Worm (Caenorhabditis elegans): ENCODE results near the gene nlp-5.

The nlp-5 gene

DNA sequence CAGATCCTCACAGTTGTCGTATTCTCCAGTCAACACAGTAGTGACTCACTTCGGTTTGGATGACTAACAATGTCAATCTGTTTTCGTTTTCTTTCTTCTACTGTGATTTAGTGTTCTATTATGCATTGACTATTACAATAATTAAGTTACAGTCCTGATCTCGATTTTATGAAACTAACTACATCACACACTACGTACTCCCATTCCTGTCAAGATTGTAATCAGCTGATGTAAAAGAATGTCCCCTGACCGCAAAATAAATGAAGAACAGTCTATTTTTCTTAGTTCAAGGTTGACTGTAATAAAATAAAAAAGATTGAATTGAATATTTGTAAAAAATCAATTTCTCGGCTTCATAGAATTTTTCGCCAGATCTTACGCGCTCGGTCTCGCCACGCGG lies 12.9 kb upstream of the nlp-5 start:
- TF ChIP-seq lin-11 (tag; optimal IDR thresholded peaks at IDR 0.05) = no peak
- TF ChIP-seq ceh-24 (tag; optimal IDR thresholded peaks at IDR 0.05) = no peak
- no peak for TF ChIP-seq ceh-2 (tag; optimal IDR thresholded peaks at IDR 0.05)
- no peak for TF ChIP-seq unc-55 (GFP tag; optimal IDR thresholded peaks at IDR 0.05)
- TF ChIP-seq sox-4 (tag; optimal IDR thresholded peaks at IDR 0.05) = no peak
- TF ChIP-seq K02D7.2 (tag; optimal IDR thresholded peaks at IDR 0.05) = no peak
- no peak for TF ChIP-seq pqm-1 (tag; optimal IDR thresholded peaks at IDR 0.05)
- no peak for TF ChIP-seq fax-1 (tag; optimal IDR thresholded peaks at IDR 0.05)
- TF ChIP-seq ceh-9 (tag; optimal IDR thresholded peaks at IDR 0.05) = no peak
- TF ChIP-seq rnt-1 (tag; optimal IDR thresholded peaks at IDR 0.05) = no peak
- no peak for TF ChIP-seq tbx-2 (tag; optimal IDR thresholded peaks at IDR 0.05)
- TF ChIP-seq ceh-48 (tag; optimal IDR thresholded peaks at IDR 0.05) = no peak
- TF ChIP-seq gmeb-2 (tag; optimal IDR thresholded peaks at IDR 0.05) = no peak
- TF ChIP-seq nfya-1 (tag; optimal IDR thresholded peaks at IDR 0.05) = no peak
- no peak for TF ChIP-seq hlh-13 (GFP tag; optimal IDR thresholded peaks at IDR 0.05)
- TF ChIP-seq ceh-14 (tag; optimal IDR thresholded peaks at IDR 0.05) = no peak
- TF ChIP-seq T23F11.4 (GFP tag; optimal IDR thresholded peaks at IDR 0.05) = no peak
- no peak for TF ChIP-seq pha-4 (tag; optimal IDR thresholded peaks at IDR 0.05)
- TF ChIP-seq ceh-45 (GFP tag; IDR thresholded peaks at IDR 0.05) = no peak

- TF ChIP-seq ceh-18 (tag; optimal IDR thresholded peaks at IDR 0.05) = no peak
- TF ChIP-seq odd-2 (tag; optimal IDR thresholded peaks at IDR 0.05) = no peak
- no peak for TF ChIP-seq che-1 (tag; optimal IDR thresholded peaks at IDR 0.05)
These were observed 12.3 kb upstream of the nlp-5 start for ce11 chrII:8225914-8226313.

- TF ChIP-seq pros-1 (tag; optimal IDR thresholded peaks at IDR 0.05) = no peak
- peak; percentile 83 for TF ChIP-seq elt-2 (tag; optimal IDR thresholded peaks at IDR 0.05)
These were observed 11.8 kb upstream of the nlp-5 start for ce11 chrII:8226475-8226874.

- TF ChIP-seq ceh-30 (tag; optimal IDR thresholded peaks at IDR 0.05) (no peak), sox-2 (GFP tag; IDR thresholded peaks at IDR 0.05) (no peak), dve-1 (tag; optimal IDR thresholded peaks at IDR 0.05) (no peak), lim-6 (tag; optimal IDR thresholded peaks at IDR 0.05) (no peak), hlh-13 (GFP tag; optimal IDR thresholded peaks at IDR 0.05) (no peak), madf-2 (tag; optimal IDR thresholded peaks at IDR 0.05) (no peak), ceh-22 (tag; optimal IDR thresholded peaks at IDR 0.05) (no peak), ceh-24 (tag; optimal IDR thresholded peaks at IDR 0.05) (no peak), F13H6.1 (tag; optimal IDR thresholded peaks at IDR 0.05) (no peak), npax-4 (tag; optimal IDR thresholded peaks at IDR 0.05) (no peak), dmd-4 (tag; optimal IDR thresholded peaks at IDR 0.05; ENCODE audit: borderline replicate concordance) (no peak), sox-4 (tag; optimal IDR thresholded peaks at IDR 0.05) (no peak), unc-3 (GFP tag; conservative IDR thresholded peaks at IDR 0.05) (no peak), unc-3 (tag; optimal IDR thresholded peaks at IDR 0.05) (no peak), ref-2 (tag; optimal IDR thresholded peaks at IDR 0.05) (no peak), T23F11.4 (GFP tag; optimal IDR thresholded peaks at IDR 0.05) (no peak), ceh-6 (GFP tag; optimal IDR thresholded peaks at IDR 0.05) (no peak), unc-55 (GFP tag; optimal IDR thresholded peaks at IDR 0.05) (no peak)
These were observed 7.3 kb upstream of the nlp-5 start, which contains the start of gene M110.9 for ce11 chrII:8230976-8231375. TSS of gene M110.9 (plus strand) at chrII:8231276.

ce11 chrII:8232489-8232888 lies 5.8 kb upstream of the nlp-5 start, which contains the start of gene M110.7:
TSS of gene M110.7 (plus strand) at chrII:8232789.
- TF ChIP-seq fax-1 (tag; optimal IDR thresholded peaks at IDR 0.05) (no peak), ceh-2 (tag; optimal IDR thresholded peaks at IDR 0.05) (no peak), dmd-4 (tag; optimal IDR thresholded peaks at IDR 0.05; ENCODE audit: borderline replicate concordance) (no peak), pqm-1 (tag; optimal IDR thresholded peaks at IDR 0.05) (no peak), C38D4.7 (GFP tag; optimal IDR thresholded peaks at IDR 0.05) (no peak), syd-9 (tag; optimal IDR thresholded peaks at IDR 0.05) (no peak), madf-2 (tag; optimal IDR thresholded peaks at IDR 0.05) (no peak), lim-6 (tag; optimal IDR thresholded peaks at IDR 0.05) (no peak), ceh-34 (tag; optimal IDR thresholded peaks at IDR 0.05) (no peak)

Measured in whole organism, late embryonic.